Worm (Caenorhabditis elegans) whole organism, L4 larva: ENCODE measurements around the gene arx-2.

ENCODE experiments used
- F26F4.8 ChIP-seq: fragments of 200-800 bp; sonication (Bioruptor generic); conservative IDR thresholded peaks from 2 replicates; pipeline ENCODE4 v1.3.6; 2022; ENCODE audit warnings: missing genetic modification characterization, missing compliant biosample characterization
- F37D6.2 ChIP-seq: sonication (generic microtip); optimal IDR thresholded peaks from 2 replicates; lab custom pipeline; 2016; ENCODE audit warnings: mild to moderate bottlenecking, missing genetic modification characterization, missing compliant biosample characterization
- F44E2.7 ChIP-seq: fragments of 200-800 bp; sonication (Bioruptor generic); IDR thresholded peaks from 2 replicates; pipeline ENCODE4 v2.1.2; 2022; ENCODE audit warnings: missing genetic modification characterization, missing compliant biosample characterization
- Y5F2A.4 ChIP-seq: fragments of 200-800 bp; sonication (Bioruptor generic); optimal IDR thresholded peaks from 2 replicates; lab custom pipeline; 2018; ENCODE audit warnings: mild to moderate bottlenecking, missing genetic modification characterization, missing compliant biosample characterization
- ZK546.5 ChIP-seq, 2 experiments: sonication (generic microtip); optimal IDR thresholded peaks; 2 replicates each; lab custom pipeline; 2017; ENCODE audit warnings: missing biosample characterization in 2 of 2, missing genetic modification characterization in 2 of 2
- aly-2 ChIP-seq: sonication (generic microtip); optimal IDR thresholded peaks from 2 replicates; lab custom pipeline; 2018; ENCODE audit warnings: missing biosample characterization, missing genetic modification characterization
- ama-1 ChIP-seq: fragments of 150-350 bp; optimal IDR thresholded peaks from 2 replicates; lab custom pipeline; 2014; ENCODE audit warnings: inconsistent platforms, mixed read lengths
- ceh-44 ChIP-seq: fragments of 200-800 bp; sonication (Bioruptor generic); IDR thresholded peaks from 2 replicates; pipeline ENCODE4 v1.3.6; 2022; ENCODE audit warnings: missing genetic modification reagents, missing genetic modification characterization, missing compliant biosample characterization
- ceh-82 ChIP-seq: sonication (generic microtip); optimal IDR thresholded peaks from 2 replicates; lab custom pipeline; 2017; ENCODE audit warnings: missing biosample characterization, missing genetic modification characterization
- cey-2 ChIP-seq: sonication (generic microtip); optimal IDR thresholded peaks from 3 replicates; lab custom pipeline; 2017; ENCODE audit warnings: missing genetic modification characterization, mild to moderate bottlenecking, missing compliant biosample characterization, antibody characterized with exemption, borderline replicate concordance; ENCODE audit not compliant: insufficient read depth
- daf-12 ChIP-seq: fragments of 150-350 bp; optimal IDR thresholded peaks from 2 replicates; lab custom pipeline; 2014; ENCODE audit warnings: missing biosample characterization, missing genetic modification reagents, missing genetic modification characterization
- daf-19 ChIP-seq: fragments of 200-800 bp; sonication (Bioruptor generic); conservative IDR thresholded peaks from 2 replicates; pipeline ENCODE4 v1.3.6; 2022; ENCODE audit warnings: missing genetic modification characterization, missing compliant biosample characterization
- duxl-1 ChIP-seq: sonication (generic microtip); optimal IDR thresholded peaks from 2 replicates; lab custom pipeline; 2016; ENCODE audit warnings: mild to moderate bottlenecking, missing genetic modification characterization, moderate library complexity, missing compliant biosample characterization; ENCODE audit not compliant: poor library complexity
- dve-1 ChIP-seq: sonication (generic microtip); optimal IDR thresholded peaks from 2 replicates; lab custom pipeline; 2017; ENCODE audit warnings: antibody characterized with exemption, mild to moderate bottlenecking, missing genetic modification characterization, missing compliant biosample characterization; ENCODE audit not compliant: insufficient read depth
- fkh-10 ChIP-seq: fragments of 150-350 bp; optimal IDR thresholded peaks from 2 replicates; lab custom pipeline; 2014; ENCODE audit warnings: missing biosample characterization, missing genetic modification reagents, missing genetic modification characterization
- gei-8 ChIP-seq: fragments of 200-800 bp; sonication (Bioruptor generic); optimal IDR thresholded peaks from 2 replicates; lab custom pipeline; 2018; ENCODE audit warnings: mild to moderate bottlenecking, missing genetic modification characterization, missing compliant biosample characterization
- hlh-11 ChIP-seq: fragments of 200-800 bp; sonication (Bioruptor generic); optimal IDR thresholded peaks from 2 replicates; lab custom pipeline; 2018; ENCODE audit warnings: mild to moderate bottlenecking, missing genetic modification characterization, missing compliant biosample characterization
- hlh-30 ChIP-seq: sonication (generic microtip); optimal IDR thresholded peaks from 2 replicates; lab custom pipeline; 2017; ENCODE audit warnings: antibody characterized with exemption, mild to moderate bottlenecking, missing genetic modification characterization, missing compliant biosample characterization; ENCODE audit not compliant: insufficient read depth
- hmg-1.1 ChIP-seq: fragments of 200-800 bp; sonication (Bioruptor generic); IDR thresholded peaks from 2 replicates; pipeline ENCODE4 v1.3.6; 2022; ENCODE audit warnings: missing genetic modification reagents, missing genetic modification characterization, missing compliant biosample characterization
- jun-1 ChIP-seq: fragments of 150-350 bp; optimal IDR thresholded peaks from 2 replicates; lab custom pipeline; 2014; ENCODE audit warnings: missing biosample characterization, missing genetic modification reagents, missing genetic modification characterization
- lim-7 ChIP-seq: fragments of 200-800 bp; sonication (Bioruptor generic); IDR thresholded peaks from 2 replicates; pipeline ENCODE4 v1.3.6; 2022; ENCODE audit warnings: missing genetic modification characterization, missing compliant biosample characterization
- lin-1 ChIP-seq: fragments of 200-800 bp; sonication (Bioruptor generic); IDR thresholded peaks from 2 replicates; pipeline ENCODE4 v1.3.6; 2022; ENCODE audit warnings: missing genetic modification reagents, missing genetic modification characterization, missing compliant biosample characterization
- lin-13 ChIP-seq: fragments of 150-350 bp; optimal IDR thresholded peaks from 2 replicates; lab custom pipeline; 2014; ENCODE audit warnings: missing biosample characterization, missing genetic modification reagents, missing genetic modification characterization
- lin-15B ChIP-seq: fragments of 150-350 bp; sonication (generic microtip); optimal IDR thresholded peaks from 3 replicates; lab custom pipeline; 2014; ENCODE audit warnings: missing biosample characterization, missing genetic modification characterization
- lin-38 ChIP-seq: fragments of 200-800 bp; sonication (Bioruptor generic); IDR thresholded peaks from 2 replicates; pipeline ENCODE4 v1.3.6; 2022; ENCODE audit warnings: missing genetic modification reagents, missing genetic modification characterization, missing compliant biosample characterization
- lin-39 ChIP-seq: fragments of 150-350 bp; optimal IDR thresholded peaks from 2 replicates; lab custom pipeline; 2014; ENCODE audit warnings: missing biosample characterization, missing genetic modification reagents, missing genetic modification characterization
- mdl-1 ChIP-seq, 2 experiments: fragments of 150-350 bp in 1 of 2; sonication (generic microtip) in 1 of 2; optimal IDR thresholded peaks; 2 replicates each; lab custom pipeline; 2014 to 2017; ENCODE audit warnings: missing biosample characterization in 2 of 2, missing genetic modification characterization in 2 of 2
- mdt-29 ChIP-seq: fragments of 200-800 bp; sonication (Bioruptor generic); IDR thresholded peaks from 2 replicates; pipeline ENCODE4 v1.3.6; 2022; ENCODE audit warnings: missing genetic modification reagents, missing genetic modification characterization, missing compliant biosample characterization
- mes-2 ChIP-seq: sonication (generic microtip); optimal IDR thresholded peaks from 2 replicates; lab custom pipeline; 2016; ENCODE audit warnings: missing genotype, mild to moderate bottlenecking, missing genetic modification characterization, missing compliant biosample characterization; ENCODE audit not compliant: poor library complexity, severe bottlenecking
- nhr-10 ChIP-seq: fragments of 150-350 bp; optimal IDR thresholded peaks from 2 replicates; lab custom pipeline; 2014; ENCODE audit warnings: missing biosample characterization, missing genetic modification characterization
- nhr-111 ChIP-seq: fragments of 200-800 bp; sonication (Bioruptor generic); optimal IDR thresholded peaks from 2 replicates; lab custom pipeline; 2018; ENCODE audit warnings: mild to moderate bottlenecking, missing genetic modification characterization, missing compliant biosample characterization
- nhr-237 ChIP-seq: sonication (generic microtip); optimal IDR thresholded peaks from 2 replicates; lab custom pipeline; 2017; ENCODE audit warnings: missing biosample characterization, missing genetic modification characterization
- nhr-25 ChIP-seq: sonication (generic microtip); optimal IDR thresholded peaks from 2 replicates; lab custom pipeline; 2017; ENCODE audit warnings: missing genetic modification characterization, mild to moderate bottlenecking, missing compliant biosample characterization, antibody characterized with exemption, moderate library complexity, borderline replicate concordance; ENCODE audit not compliant: insufficient read depth
- nhr-28 ChIP-seq: fragments of 150-350 bp; optimal IDR thresholded peaks from 2 replicates; lab custom pipeline; 2014; ENCODE audit warnings: missing biosample characterization, missing genetic modification characterization
- nhr-42 ChIP-seq: fragments of 200-800 bp; sonication (Bioruptor generic); IDR thresholded peaks from 2 replicates; pipeline ENCODE4 v1.3.6; 2022; ENCODE audit warnings: missing genetic modification characterization, missing compliant biosample characterization
- nhr-76 ChIP-seq: fragments of 150-350 bp; optimal IDR thresholded peaks from 2 replicates; lab custom pipeline; 2014; ENCODE audit warnings: missing biosample characterization, missing genetic modification characterization
- pha-4 ChIP-seq, 2 experiments: fragments of 150-350 bp in 1 of 2; fragments of 200-800 bp in 1 of 2; sonication (Bioruptor generic) in 1 of 2; IDR thresholded peaks in 1 of 2; optimal IDR thresholded peaks in 1 of 2; 2 replicates each; pipeline versions ENCODE4 v1.3.6 to Lab custom; 2014 to 2022; ENCODE audit warnings: missing genetic modification characterization in 2 of 2, missing genetic modification reagents in 2 of 2, missing biosample characterization in 1 of 2, missing compliant biosample characterization in 1 of 2
- php-3 ChIP-seq: fragments of 200-800 bp; sonication (Bioruptor generic); IDR thresholded peaks from 2 replicates; pipeline ENCODE4 v1.3.6; 2022; ENCODE audit warnings: missing genetic modification reagents, missing genetic modification characterization, missing compliant biosample characterization
- pqm-1 ChIP-seq: sonication (generic microtip); optimal IDR thresholded peaks from 2 replicates; lab custom pipeline; 2017; ENCODE audit warnings: missing biosample characterization, missing genetic modification characterization
- saeg-2 ChIP-seq: fragments of 200-800 bp; sonication (Bioruptor generic); IDR thresholded peaks from 2 replicates; pipeline ENCODE4 v1.3.6; 2022; ENCODE audit warnings: missing genetic modification reagents, missing genetic modification characterization, missing compliant biosample characterization
- snpc-1.2 ChIP-seq: fragments of 200-800 bp; sonication (Bioruptor generic); IDR thresholded peaks from 2 replicates; pipeline ENCODE4 v1.3.6; 2022; ENCODE audit warnings: missing genetic modification reagents, missing genetic modification characterization, missing compliant biosample characterization
- spr-1 ChIP-seq: sonication (generic microtip); optimal IDR thresholded peaks from 2 replicates; lab custom pipeline; 2016; ENCODE audit warnings: mild to moderate bottlenecking, missing genetic modification characterization, missing compliant biosample characterization
- tag-97 ChIP-seq: fragments of 200-800 bp; sonication (Bioruptor generic); IDR thresholded peaks from 2 replicates; pipeline ENCODE4 v1.3.6; 2022; ENCODE audit warnings: missing genetic modification characterization, missing compliant biosample characterization
- vab-7 ChIP-seq: fragments of 200-800 bp; sonication (Bioruptor generic); IDR thresholded peaks from 2 replicates; pipeline ENCODE4 v1.3.6; 2022; ENCODE audit warnings: missing genetic modification reagents, missing genetic modification characterization, missing compliant biosample characterization
- ztf-11 ChIP-seq: fragments of 150-350 bp; optimal IDR thresholded peaks from 2 replicates; lab custom pipeline; 2014; ENCODE audit warnings: missing biosample characterization, missing genetic modification characterization

arx-2 gene

ce11 chrV:10352928-10353427 lies 14.8 kb upstream of the arx-2 start, which contains the start of gene nol-56 (continued):
- TF ChIP-seq ceh-82 (no peak), ceh-44 (no peak), saeg-2 (no peak), tag-97 (GFP tag; lab: Robert Waterston, UW) (no peak), lin-1 (GFP tag; lab: Robert Waterston, UW) (no peak), nhr-10 (no peak), hmg-1.1 (GFP tag; lab: Robert Waterston, UW) (peak; percentile 68), mdl-1 (tag; optimal IDR thresholded peaks at IDR 0.05; lab: Kevin White, UChicago) (peak in 1 of 2 experiments; percentile 36), dve-1 (tag; lab: Kevin White, UChicago) (peak; percentile 82), cey-2 (no peak), hlh-30 (tag; lab: Kevin White, UChicago) (peak; percentile 71), mdt-29 (no peak), gei-8 (GFP tag; lab: Kevin White, UChicago) (no peak), duxl-1 (peak; percentile 36), ama-1 (lab: Kevin White, UChicago) (no peak), ZK546.5 (tag; optimal IDR thresholded peaks at IDR 0.05; lab: Kevin White, UChicago) (peak in 1 of 2 experiments; percentile 24), nhr-76 (tag; lab: Kevin White, UChicago) (no peak), hlh-11 (tag; lab: Kevin White, UChicago) (no peak), lim-7 (GFP tag; lab: Robert Waterston, UW) (no peak), jun-1 (no peak), nhr-28 (peak; percentile 60), daf-12 (no peak), F37D6.2 (tag; lab: Kevin White, UChicago) (peak; percentile 47), nhr-111 (GFP tag; lab: Kevin White, UChicago) (no peak), ztf-11 (tag; lab: Kevin White, UChicago) (no peak), spr-1 (tag; lab: Kevin White, UChicago) (peak; percentile 52), F44E2.7 (GFP tag; lab: Robert Waterston, UW) (no peak), lin-38 (peak; percentile 74), pqm-1 (tag; lab: Kevin White, UChicago) (no peak), pha-4 (GFP tag; IDR thresholded peaks at IDR 0.05; lab: Robert Waterston, UW) (peak; percentile 65; the same call in 1 of the 2 replicates), pha-4 (tag; optimal IDR thresholded peaks at IDR 0.05; lab: Kevin White, UChicago) (peak; percentile 32), F26F4.8 (no peak), mes-2 (tag; lab: Kevin White, UChicago) (peak; percentile 93), lin-13 (GFP tag; lab: Kevin White, UChicago) (peak; percentile 52), snpc-1.2 (GFP tag; lab: Robert Waterston, UW) (no peak), nhr-42 (GFP tag; lab: Robert Waterston, UW) (0 out of 2 replicates have a peak, but pooled peaks have one; percentile 8), nhr-25 (tag; lab: Kevin White, UChicago) (peak; percentile 79), fkh-10 (GFP tag; lab: Kevin White, UChicago) (no peak), aly-2 (tag; lab: Kevin White, UChicago) (no peak), vab-7 (GFP tag; lab: Robert Waterston, UW) (no peak; the same call in 1 of the 2 replicates), Y5F2A.4 (no peak), daf-19 (GFP tag; lab: Robert Waterston, UW) (no peak), php-3 (GFP tag; lab: Robert Waterston, UW) (no peak), lin-39 (tag; lab: Kevin White, UChicago) (no peak), nhr-237 (tag; lab: Kevin White, UChicago) (no peak), lin-15B (no peak)
